Worm (Caenorhabditis elegans) whole organism, young adult: ENCODE measurements around the gene nspd-7.

Source experiments
- B0261.1 ChIP-seq: sonication (generic microtip); optimal IDR thresholded peaks from 2 replicates; lab custom pipeline; 2016; ENCODE audit warnings: mild to moderate bottlenecking, missing genetic modification characterization, moderate library complexity, missing compliant biosample characterization
- B0336.3 ChIP-seq: fragments of 200-800 bp; sonication (Bioruptor generic); IDR thresholded peaks from 2 replicates; pipeline ENCODE4 v1.3.6; 2022; ENCODE audit warnings: missing genetic modification characterization, missing compliant biosample characterization
- D2030.7 ChIP-seq: fragments of 200-800 bp; sonication (Bioruptor generic); IDR thresholded peaks from 2 replicates; pipeline ENCODE4 v1.3.6; 2022; ENCODE audit warnings: missing genetic modification reagents, missing genetic modification characterization, missing compliant biosample characterization
- F22D6.2 ChIP-seq: sonication (generic microtip); optimal IDR thresholded peaks from 2 replicates; lab custom pipeline; 2016; ENCODE audit warnings: mild to moderate bottlenecking, missing genetic modification characterization, missing compliant biosample characterization
- F49E8.2 ChIP-seq: sonication (generic microtip); optimal IDR thresholded peaks from 3 replicates; lab custom pipeline; 2017; ENCODE audit warnings: missing genetic modification characterization, mild to moderate bottlenecking, missing compliant biosample characterization, antibody characterized with exemption, moderate library complexity; ENCODE audit not compliant: insufficient read depth
- F52B5.7 ChIP-seq: sonication (generic microtip); optimal IDR thresholded peaks from 2 replicates; lab custom pipeline; 2016; ENCODE audit warnings: mild to moderate bottlenecking, missing genetic modification characterization, missing compliant biosample characterization
- F57A8.1 ChIP-seq: fragments of 200-800 bp; sonication (Bioruptor generic); optimal IDR thresholded peaks from 2 replicates; lab custom pipeline; 2018; ENCODE audit warnings: mild to moderate bottlenecking, missing genetic modification characterization, moderate library complexity, missing compliant biosample characterization
- K11D2.4 ChIP-seq: fragments of 200-800 bp; sonication (Bioruptor generic); IDR thresholded peaks from 2 replicates; pipeline ENCODE4 v1.3.6; 2022; ENCODE audit warnings: missing genetic modification reagents, missing genetic modification characterization, missing compliant biosample characterization
- K12H6.12 ChIP-seq: fragments of 200-800 bp; sonication (Bioruptor generic); optimal IDR thresholded peaks from 2 replicates; lab custom pipeline; 2018; ENCODE audit warnings: mild to moderate bottlenecking, missing genetic modification characterization, missing compliant biosample characterization
- Y53F4B.3 ChIP-seq: fragments of 200-800 bp; sonication (Bioruptor generic); IDR thresholded peaks from 2 replicates; pipeline ENCODE4 v1.3.6; 2022; ENCODE audit warnings: missing genetic modification reagents, missing genetic modification characterization, missing compliant biosample characterization
- ama-1 ChIP-seq, 3 experiments: fragments of 150-350 bp in 1 of 3; sonication (generic microtip) in 2 of 3; optimal IDR thresholded peaks; 2 replicates each; lab custom pipeline; 2014 to 2018; ENCODE audit warnings: missing biosample characterization in 2 of 3, missing genetic modification characterization in 2 of 3, missing genetic modification reagents in 2 of 3
- aptf-2 ChIP-seq: fragments of 200-800 bp; sonication (Bioruptor generic); conservative IDR thresholded peaks from 2 replicates; pipeline ENCODE4 v1.3.6; 2022; ENCODE audit warnings: missing genetic modification reagents, missing genetic modification characterization, missing compliant biosample characterization
- ceh-58 ChIP-seq: fragments of 200-800 bp; sonication (Bioruptor generic); IDR thresholded peaks from 2 replicates; pipeline ENCODE4 v1.3.6; 2022; ENCODE audit warnings: missing genetic modification characterization, missing compliant biosample characterization
- ceh-91 ChIP-seq: fragments of 200-800 bp; sonication (Bioruptor generic); IDR thresholded peaks from 2 replicates; pipeline ENCODE4 v1.3.6; 2022; ENCODE audit warnings: missing genetic modification reagents, missing genetic modification characterization, missing compliant biosample characterization
- dpl-1 ChIP-seq: fragments of 150-350 bp; optimal IDR thresholded peaks from 2 replicates; lab custom pipeline; 2014; ENCODE audit warnings: missing biosample characterization, missing genetic modification reagents, missing genetic modification characterization
- him-1 ChIP-seq: sonication (generic microtip); optimal IDR thresholded peaks from 2 replicates; lab custom pipeline; 2016; ENCODE audit warnings: missing genotype, missing genetic modification reagents, missing genetic modification characterization, missing compliant biosample characterization
- hmg-1.2 ChIP-seq: fragments of 200-800 bp; sonication (Bioruptor generic); IDR thresholded peaks from 2 replicates; pipeline ENCODE4 v1.3.6; 2022; ENCODE audit warnings: missing genetic modification reagents, missing genetic modification characterization, missing compliant biosample characterization
- hrde-1 ChIP-seq: sonication (generic microtip); optimal IDR thresholded peaks from 2 replicates; lab custom pipeline; 2016; ENCODE audit warnings: missing genetic modification characterization, mild to moderate bottlenecking, missing compliant biosample characterization, moderate library complexity, missing genotype, missing genetic modification reagents, borderline replicate concordance
- lin-26 ChIP-seq: fragments of 200-800 bp; sonication (Bioruptor generic); IDR thresholded peaks from 2 replicates; pipeline ENCODE4 v1.3.6; 2022; ENCODE audit warnings: missing genetic modification reagents, missing genetic modification characterization, missing compliant biosample characterization
- lin-35 ChIP-seq, 3 experiments: fragments of 150-350 bp in 2 of 3; sonication (generic microtip) in 1 of 3; optimal IDR thresholded peaks; 2 replicates each; lab custom pipeline; 2014 to 2018; ENCODE audit warnings: missing biosample characterization in 3 of 3, missing genetic modification characterization in 3 of 3, missing genetic modification reagents in 3 of 3
- lin-54 ChIP-seq: fragments of 200-800 bp; sonication (Bioruptor generic); optimal IDR thresholded peaks from 2 replicates; lab custom pipeline; 2018; ENCODE audit warnings: mild to moderate bottlenecking, missing genetic modification characterization, missing compliant biosample characterization
- madf-3 ChIP-seq: fragments of 200-800 bp; sonication (Bioruptor generic); IDR thresholded peaks from 2 replicates; pipeline ENCODE4 v1.3.6; 2022; ENCODE audit warnings: missing genetic modification reagents, missing genetic modification characterization, missing compliant biosample characterization
- madf-8 ChIP-seq: fragments of 200-800 bp; sonication (Bioruptor generic); conservative IDR thresholded peaks from 2 replicates; pipeline ENCODE4 v1.3.6; 2022; ENCODE audit warnings: missing genetic modification reagents, missing genetic modification characterization, missing compliant biosample characterization
- mcd-1 ChIP-seq: fragments of 200-800 bp; sonication (Bioruptor generic); IDR thresholded peaks from 2 replicates; pipeline ENCODE4 v1.3.6; 2022; ENCODE audit warnings: missing genetic modification reagents, missing genetic modification characterization, missing compliant biosample characterization
- mxl-1 ChIP-seq: sonication (generic microtip); optimal IDR thresholded peaks from 2 replicates; lab custom pipeline; 2016; ENCODE audit warnings: missing genetic modification characterization, missing compliant biosample characterization
- nfya-2 ChIP-seq: fragments of 200-800 bp; sonication (Bioruptor generic); IDR thresholded peaks from 2 replicates; pipeline ENCODE4 v1.3.6; 2022; ENCODE audit warnings: missing genetic modification reagents, missing genetic modification characterization, missing compliant biosample characterization
- nhr-27 ChIP-seq: fragments of 200-800 bp; sonication (Bioruptor generic); optimal IDR thresholded peaks from 2 replicates; lab custom pipeline; 2018; ENCODE audit warnings: mild to moderate bottlenecking, missing genetic modification characterization, moderate library complexity, missing compliant biosample characterization
- nhr-90 ChIP-seq: sonication (generic microtip); optimal IDR thresholded peaks from 2 replicates; lab custom pipeline; 2016; ENCODE audit warnings: missing genotype, mild to moderate bottlenecking, missing genetic modification characterization, missing compliant biosample characterization
- rcor-1 ChIP-seq: fragments of 200-800 bp; sonication (Bioruptor generic); IDR thresholded peaks from 2 replicates; pipeline ENCODE4 v1.3.6; 2022; ENCODE audit warnings: missing genetic modification reagents, missing genetic modification characterization, missing compliant biosample characterization
- rec-8 ChIP-seq, 2 experiments: sonication (generic microtip); optimal IDR thresholded peaks; 2 replicates each; lab custom pipeline; 2016; ENCODE audit warnings: mild to moderate bottlenecking in 2 of 2, missing genetic modification characterization in 2 of 2, missing genetic modification reagents in 2 of 2, missing genotype in 2 of 2, missing biosample characterization in 1 of 2, missing compliant biosample characterization in 1 of 2, moderate library complexity in 1 of 2
- snpc-3.4 ChIP-seq: sonication (generic microtip); optimal IDR thresholded peaks from 2 replicates; lab custom pipeline; 2017; ENCODE audit warnings: missing genetic modification characterization, mild to moderate bottlenecking, missing compliant biosample characterization, antibody characterized with exemption, moderate library complexity, missing genotype, missing genetic modification reagents
- ztf-18 ChIP-seq: sonication (generic microtip); optimal IDR thresholded peaks from 2 replicates; lab custom pipeline; 2016; ENCODE audit warnings: missing genotype, mild to moderate bottlenecking, missing genetic modification characterization, missing compliant biosample characterization
- ztf-22 ChIP-seq: fragments of 200-800 bp; sonication (Bioruptor generic); optimal IDR thresholded peaks from 2 replicates; lab custom pipeline; 2018; ENCODE audit warnings: mild to moderate bottlenecking, missing genetic modification characterization, moderate library complexity, missing compliant biosample characterization
- ztf-25 ChIP-seq: fragments of 200-800 bp; sonication (Bioruptor generic); IDR thresholded peaks from 2 replicates; pipeline ENCODE4 v1.3.6; 2022; ENCODE audit warnings: missing genetic modification reagents, missing genetic modification characterization, missing compliant biosample characterization
- ztf-26 ChIP-seq: sonication (generic microtip); optimal IDR thresholded peaks from 2 replicates; lab custom pipeline; 2017; ENCODE audit warnings: missing genetic modification characterization, missing compliant biosample characterization

Gene nspd-7

DNA sequence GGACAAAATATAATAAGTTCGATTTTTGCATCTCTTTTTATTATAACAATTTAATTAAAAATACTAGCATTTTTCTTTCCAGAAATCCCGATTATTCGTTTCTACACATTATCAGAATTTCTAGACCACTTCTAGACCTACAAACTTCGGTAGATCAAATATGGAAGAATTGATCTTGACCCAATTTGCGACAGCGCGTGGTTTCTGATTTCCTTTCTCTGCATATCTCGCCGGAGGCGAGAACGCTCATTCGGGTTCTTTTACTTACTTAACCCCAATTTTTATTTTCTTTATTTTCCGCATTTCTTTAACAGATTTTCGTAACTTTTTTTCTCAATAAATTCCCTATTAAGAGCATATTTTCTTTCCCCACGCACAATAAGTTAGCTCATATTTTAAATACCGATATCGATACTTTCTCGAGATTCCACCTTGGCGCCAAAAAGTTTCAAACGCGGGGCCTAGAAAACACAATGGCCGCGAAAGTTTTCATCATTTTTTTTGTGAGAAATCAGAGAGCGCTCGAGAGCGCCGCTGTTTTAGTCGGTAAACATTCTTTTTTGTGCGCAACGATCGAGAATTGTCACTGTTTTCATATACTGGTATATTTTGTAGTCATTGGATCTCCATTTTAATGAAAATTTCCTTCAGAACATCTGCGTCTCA is 26.4 kb downstream of the nspd-7 start (continued):
- TF ChIP-seq nfya-2 (GFP tag; lab: Robert Waterston, UW) (no peak), dpl-1 (peak; percentile 56), ztf-26 (tag; lab: Kevin White, UChicago) (no peak)

ce11 chrIV:10241659-10242058 is 27.3 kb downstream of the nspd-7 start, which contains the start of gene lipl-7:
Gene lipl-7, minus strand, starts transcription at chrIV:10241823.
- no peak for TF ChIP-seq hmg-1.2 (GFP tag; lab: Robert Waterston, UW)
- TF ChIP-seq rec-8 (tag; optimal IDR thresholded peaks at IDR 0.05; lab: Kevin White, UChicago): no peak
- no peak for TF ChIP-seq nhr-90 (tag; lab: Kevin White, UChicago)
- no peak for TF ChIP-seq D2030.7 (GFP tag; lab: Robert Waterston, UW)
- TF ChIP-seq hrde-1 (tag; lab: Kevin White, UChicago): no peak
- no peak for TF ChIP-seq lin-26 (GFP tag; lab: Robert Waterston, UW)
- no peak for TF ChIP-seq ceh-91
- no peak for TF ChIP-seq lin-54 (GFP tag; lab: Kevin White, UChicago)
- TF ChIP-seq madf-8 (GFP tag; lab: Robert Waterston, UW): no peak
- TF ChIP-seq K11D2.4 (GFP tag; lab: Robert Waterston, UW): no peak
- TF ChIP-seq snpc-3.4: no peak
- no peak for TF ChIP-seq mxl-1 (tag; lab: Kevin White, UChicago)
- no peak for TF ChIP-seq him-1
- no peak for TF ChIP-seq B0261.1 (tag; lab: Kevin White, UChicago)
- TF ChIP-seq F57A8.1 (GFP tag; lab: Kevin White, UChicago): no peak
- no peak for TF ChIP-seq ztf-18 (tag; lab: Kevin White, UChicago)

DNA sequence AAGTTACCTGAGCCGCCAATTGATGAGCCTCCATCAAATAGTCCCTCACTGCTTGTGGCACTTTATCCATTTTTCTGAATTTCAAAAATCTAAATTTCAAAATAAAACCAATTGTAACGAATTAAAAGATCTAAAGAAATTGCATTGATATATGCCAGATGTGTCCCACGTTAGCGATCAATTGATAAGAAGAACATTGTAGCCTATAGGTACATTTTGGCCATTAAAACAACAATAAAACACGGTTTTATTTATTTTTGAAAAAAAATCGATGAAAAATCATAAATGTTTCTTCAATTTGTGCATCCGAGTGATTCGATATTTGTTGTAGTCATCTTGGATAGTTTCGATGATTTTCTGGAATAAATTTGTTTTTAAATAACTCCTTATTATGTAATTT is 29.9 kb downstream of the nspd-7 start, which contains the start of gene ech-8:
Gene ech-8 (minus strand): TSS at position 132 of the 400 bp plus-strand sequence.
- TF ChIP-seq ztf-22 (GFP tag; lab: Kevin White, UChicago) (no peak), rcor-1 (no peak), ceh-58 (GFP tag; lab: Robert Waterston, UW) (no peak), B0261.1 (tag; lab: Kevin White, UChicago) (no peak), F49E8.2 (no peak), F52B5.7 (tag; lab: Kevin White, UChicago) (no peak), F22D6.2 (tag; lab: Kevin White, UChicago) (no peak), ztf-25 (no peak), Y53F4B.3 (no peak), ztf-18 (tag; lab: Kevin White, UChicago) (no peak), K12H6.12 (tag; lab: Kevin White, UChicago) (no peak), aptf-2 (no peak), B0336.3 (no peak), lin-35 (GFP tag; optimal IDR thresholded peaks at IDR 0.05; lab: Kevin White, UChicago) (no peak), mcd-1 (GFP tag; lab: Robert Waterston, UW) (no peak), madf-3 (GFP tag; lab: Robert Waterston, UW) (no peak), nhr-27 (no peak), ama-1 (optimal IDR thresholded peaks at IDR 0.05; lab: Kevin White, UChicago) (no peak), ama-1 (GFP tag; optimal IDR thresholded peaks at IDR 0.05; lab: Kevin White, UChicago) (no peak), hrde-1 (tag; lab: Kevin White, UChicago) (no peak)
